Worm (Caenorhabditis elegans) whole organism, late embryonic: ENCODE measurements around the gene hlh-25.

Experiments
- ama-1 ChIP-seq: fragments of 150-350 bp; optimal IDR thresholded peaks from 2 replicates; lab custom pipeline; 2014
- dve-1 ChIP-seq: sonication (generic microtip); optimal IDR thresholded peaks from 2 replicates; lab custom pipeline; 2017; ENCODE audit warnings: antibody characterized with exemption, mild to moderate bottlenecking, missing genetic modification characterization, missing compliant biosample characterization
- ets-4 ChIP-seq: sonication (generic microtip); optimal IDR thresholded peaks from 2 replicates; lab custom pipeline; 2016; ENCODE audit warnings: missing genetic modification characterization, missing compliant biosample characterization
- hlh-30 ChIP-seq: sonication (generic microtip); optimal IDR thresholded peaks from 2 replicates; lab custom pipeline; 2017; ENCODE audit warnings: antibody characterized with exemption, missing genetic modification characterization, missing compliant biosample characterization; ENCODE audit not compliant: insufficient read depth
- nfya-1 ChIP-seq: sonication (generic microtip); optimal IDR thresholded peaks from 2 replicates; lab custom pipeline; 2017; ENCODE audit warnings: missing genetic modification characterization, mild to moderate bottlenecking, missing compliant biosample characterization, antibody characterized with exemption, moderate library complexity
- pha-4 ChIP-seq: fragments of 150-350 bp; optimal IDR thresholded peaks from 2 replicates; lab custom pipeline; 2018; ENCODE audit warnings: missing biosample characterization, missing genetic modification reagents, missing genetic modification characterization
- pqm-1 ChIP-seq: sonication (generic microtip); optimal IDR thresholded peaks from 2 replicates; lab custom pipeline; 2016; ENCODE audit warnings: missing genetic modification characterization, missing compliant biosample characterization
- unc-55 ChIP-seq: sonication (generic microtip); optimal IDR thresholded peaks from 2 replicates; lab custom pipeline; 2017; ENCODE audit warnings: missing biosample characterization, missing genetic modification reagents, missing genetic modification characterization
- unc-86 ChIP-seq: sonication (generic microtip); optimal IDR thresholded peaks from 2 replicates; lab custom pipeline; 2016; ENCODE audit warnings: missing genetic modification characterization, missing compliant biosample characterization
- zip-5 ChIP-seq: sonication (generic microtip); optimal IDR thresholded peaks from 2 replicates; lab custom pipeline; 2016; ENCODE audit warnings: missing genetic modification characterization, missing compliant biosample characterization

DNA sequence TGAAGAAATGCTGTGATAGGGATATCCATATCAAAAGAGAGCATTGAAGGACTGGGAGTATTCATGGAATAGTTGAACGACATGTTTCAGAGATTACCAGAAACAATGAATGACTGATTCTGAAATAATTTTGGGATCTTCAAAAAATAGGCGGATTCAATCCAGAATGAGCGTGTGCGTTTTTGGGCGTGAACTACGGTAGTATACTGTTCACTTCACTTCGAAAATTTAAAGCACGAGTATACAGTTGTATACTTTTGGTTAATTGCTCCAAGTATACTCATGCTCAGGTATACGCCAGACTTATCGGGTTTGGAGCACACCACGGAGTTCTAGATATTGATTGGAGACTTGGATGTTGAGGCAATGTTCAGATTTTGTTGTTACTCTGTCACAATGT lies 9.7 kb upstream of the hlh-25 start, which contains the start of gene tbx-35:
- TF ChIP-seq ama-1 (lab: Kevin White, UChicago) (no peak), pqm-1 (tag; lab: Kevin White, UChicago) (no peak), nfya-1 (tag; lab: Kevin White, UChicago) (no peak), zip-5 (tag; lab: Kevin White, UChicago) (no peak), hlh-30 (tag; lab: Kevin White, UChicago) (no peak), unc-55 (GFP tag; lab: Kevin White, UChicago) (no peak), pha-4 (tag; lab: Kevin White, UChicago) (no peak), unc-86 (tag; lab: Kevin White, UChicago) (no peak), dve-1 (tag; lab: Kevin White, UChicago) (no peak), ets-4 (tag; lab: Kevin White, UChicago) (no peak)
